Fruit fly (Drosophila melanogaster) whole organism, wandering third instar larva: ENCODE results near the gene CG32407.

Experiments used
- CG32264 ChIP-seq: fragments of 200-800 bp; sonication (Bioruptor generic); optimal IDR thresholded peaks from 2 replicates; lab custom pipeline; 2016; ENCODE audit warnings: missing biosample characterization, missing genetic modification characterization
- CG9705 ChIP-seq: fragments of 200-800 bp; sonication (Bioruptor generic); optimal IDR thresholded peaks from 2 replicates; lab custom pipeline; 2018; ENCODE audit warnings: missing biosample characterization, mild to moderate bottlenecking, missing genetic modification characterization
- Dfd ChIP-seq: fragments of >200 bp; optimal IDR thresholded peaks from 2 replicates; lab custom pipeline; 2017; ENCODE audit warnings: missing biosample characterization, missing genetic modification characterization
- Dif ChIP-seq: fragments of 200-275, 200-300 bp; sonication (Bioruptor generic); optimal IDR thresholded peaks from 2 replicates; lab custom pipeline; 2018; ENCODE audit warnings: missing biosample characterization, missing genetic modification characterization; ENCODE audit not compliant: partially characterized antibody
- HLH106 ChIP-seq: fragments of 200-800 bp; optimal IDR thresholded peaks from 3 replicates; lab custom pipeline; 2019; ENCODE audit warnings: missing biosample characterization, mild to moderate bottlenecking, missing genetic modification characterization, moderate library complexity
- Hnf4 ChIP-seq: fragments of 200-800 bp; sonication (Bioruptor generic); optimal IDR thresholded peaks from 2 replicates; lab custom pipeline; 2016; ENCODE audit warnings: missing biosample characterization, mild to moderate bottlenecking, missing genetic modification characterization
- Hr78 ChIP-seq: fragments of >200 bp; optimal IDR thresholded peaks from 2 replicates; lab custom pipeline; 2017; ENCODE audit warnings: missing biosample characterization, missing genetic modification characterization
- Hr83 ChIP-seq: fragments of 200-300 bp; sonication (Bioruptor generic); optimal IDR thresholded peaks from 2 replicates; lab custom pipeline; 2016; ENCODE audit warnings: missing biosample characterization, mild to moderate bottlenecking, missing genetic modification characterization, moderate library complexity; ENCODE audit not compliant: poor library complexity, severe bottlenecking
- Jra ChIP-seq: sonication (Bioruptor generic); optimal IDR thresholded peaks from 2 replicates; lab custom pipeline; 2016; ENCODE audit warnings: missing biosample characterization, missing genetic modification characterization
- Mio ChIP-seq: sonication (Bioruptor generic); optimal IDR thresholded peaks from 2 replicates; lab custom pipeline; 2016; ENCODE audit warnings: missing biosample characterization, missing genetic modification characterization
- Myc ChIP-seq: fragments of >200 bp; optimal IDR thresholded peaks from 2 replicates; lab custom pipeline; 2017
- N ChIP-seq: fragments of >200 bp; optimal IDR thresholded peaks from 2 replicates; lab custom pipeline; 2018; ENCODE audit warnings: missing biosample characterization, missing external identifiers, missing genetic modification characterization
- OdsH ChIP-seq: fragments of 200-800 bp; sonication (Bioruptor generic); optimal IDR thresholded peaks from 2 replicates; lab custom pipeline; 2016; ENCODE audit warnings: missing biosample characterization, mild to moderate bottlenecking, missing genetic modification characterization
- Rel ChIP-seq, 2 experiments: fragments of 200-800 bp; sonication (Bioruptor generic) in 1 of 2; optimal IDR thresholded peaks; 2 replicates in 1 of 2; 3 replicates in 1 of 2; lab custom pipeline; 2016 to 2019; ENCODE audit warnings: mild to moderate bottlenecking in 2 of 2, missing biosample characterization in 2 of 2, missing genetic modification characterization in 2 of 2, moderate library complexity in 1 of 2
- Sp1 ChIP-seq: fragments of 200-800 bp; sonication (Bioruptor generic); optimal IDR thresholded peaks from 3 replicates; lab custom pipeline; 2019; ENCODE audit warnings: missing biosample characterization, mild to moderate bottlenecking, missing genetic modification characterization, moderate library complexity
- Vsx2 ChIP-seq: fragments of 200-300, 225-300 bp; sonication (Bioruptor generic); optimal IDR thresholded peaks from 2 replicates; lab custom pipeline; 2018; ENCODE audit warnings: missing biosample characterization, missing genetic modification characterization; ENCODE audit not compliant: partially characterized antibody
- brk ChIP-seq: fragments of 200-800 bp; sonication (Bioruptor generic); optimal IDR thresholded peaks from 2 replicates; lab custom pipeline; 2016; ENCODE audit warnings: missing biosample characterization, mild to moderate bottlenecking, missing genetic modification characterization
- dl ChIP-seq, 2 experiments: fragments of 175-275, 200-275 bp in 1 of 2; fragments of 200-275 bp in 1 of 2; sonication (Bioruptor generic); optimal IDR thresholded peaks; lab custom pipeline; 2018; ENCODE audit warnings: mild to moderate bottlenecking in 2 of 2, missing biosample characterization in 2 of 2, missing genetic modification characterization in 2 of 2, moderate library complexity in 2 of 2; ENCODE audit not compliant: partially characterized antibody in 2 of 2, insufficient read depth in 1 of 2
- dmrt93B ChIP-seq: fragments of 200-800 bp; sonication (Bioruptor generic); optimal IDR thresholded peaks from 2 replicates; lab custom pipeline; 2018; ENCODE audit warnings: missing biosample characterization, mild to moderate bottlenecking, missing genetic modification characterization
- dsf ChIP-seq: sonication (Bioruptor generic); optimal IDR thresholded peaks from 2 replicates; lab custom pipeline; 2016; ENCODE audit warnings: missing biosample characterization, missing genetic modification characterization, borderline replicate concordance
- ey ChIP-seq: fragments of 200-800 bp; sonication (Bioruptor generic); optimal IDR thresholded peaks from 2 replicates; lab custom pipeline; 2016; ENCODE audit warnings: missing biosample characterization, missing genetic modification characterization
- foxo ChIP-seq, 2 experiments: fragments of 200-800 bp; sonication (Bioruptor generic); optimal IDR thresholded peaks; 2 replicates in 1 of 2; 3 replicates in 1 of 2; lab custom pipeline; 2016 to 2017; ENCODE audit warnings: missing biosample characterization in 2 of 2, missing genetic modification characterization in 2 of 2
- h ChIP-seq: fragments of 200-800 bp; sonication (Bioruptor generic); optimal IDR thresholded peaks from 3 replicates; lab custom pipeline; 2016; ENCODE audit warnings: missing biosample characterization, mild to moderate bottlenecking, missing genetic modification characterization
- lola ChIP-seq: fragments of >200 bp; optimal IDR thresholded peaks from 2 replicates; lab custom pipeline; 2017; ENCODE audit warnings: missing biosample characterization, missing genetic modification characterization
- psq ChIP-seq: fragments of 200-800 bp; sonication (Bioruptor generic); optimal IDR thresholded peaks from 3 replicates; lab custom pipeline; 2017; ENCODE audit warnings: missing biosample characterization, mild to moderate bottlenecking, missing genetic modification characterization, moderate library complexity
- rgr ChIP-seq: fragments of 200-800 bp; sonication (Bioruptor generic); optimal IDR thresholded peaks from 3 replicates; lab custom pipeline; 2016; ENCODE audit warnings: missing biosample characterization, mild to moderate bottlenecking, missing genetic modification characterization
- sv ChIP-seq: fragments of 200-800 bp; sonication (Bioruptor generic); optimal IDR thresholded peaks from 3 replicates; lab custom pipeline; 2016; ENCODE audit warnings: missing biosample characterization, missing genetic modification characterization
- tai ChIP-seq: sonication (Bioruptor generic); optimal IDR thresholded peaks from 2 replicates; lab custom pipeline; 2016; ENCODE audit warnings: missing biosample characterization, missing genetic modification characterization
- usp ChIP-seq: fragments of >200 bp; optimal IDR thresholded peaks from 2 replicates; lab custom pipeline; 2017; ENCODE audit warnings: missing biosample characterization, missing genetic modification characterization

The CG32407 gene

dm6 chr3L:5882209-5882403 lies 39.7 kb upstream of the CG32407 start, which contains the start of gene CG13287:
Gene CG13287, plus strand, starts transcription at chr3L:5882304.
- TF ChIP-seq sv (GFP tag; lab: Kevin White, UChicago) = no peak
- TF ChIP-seq Dfd = no peak
- TF ChIP-seq Jra = no peak
- TF ChIP-seq h = no peak
- no peak for TF ChIP-seq rgr
- TF ChIP-seq Hr78 (GFP tag; lab: Kevin White, UChicago) = no peak
- no peak for TF ChIP-seq ey (GFP tag; lab: Kevin White, UChicago)
- TF ChIP-seq Hr83 (GFP tag; lab: Kevin White, UChicago) = no peak
- TF ChIP-seq Rel (GFP tag; optimal IDR thresholded peaks at IDR 0.05; lab: Kevin White, UChicago) = no peak
- TF ChIP-seq Rel (tag; optimal IDR thresholded peaks at IDR 0.05; lab: Kevin White, UChicago) = no peak

DNA sequence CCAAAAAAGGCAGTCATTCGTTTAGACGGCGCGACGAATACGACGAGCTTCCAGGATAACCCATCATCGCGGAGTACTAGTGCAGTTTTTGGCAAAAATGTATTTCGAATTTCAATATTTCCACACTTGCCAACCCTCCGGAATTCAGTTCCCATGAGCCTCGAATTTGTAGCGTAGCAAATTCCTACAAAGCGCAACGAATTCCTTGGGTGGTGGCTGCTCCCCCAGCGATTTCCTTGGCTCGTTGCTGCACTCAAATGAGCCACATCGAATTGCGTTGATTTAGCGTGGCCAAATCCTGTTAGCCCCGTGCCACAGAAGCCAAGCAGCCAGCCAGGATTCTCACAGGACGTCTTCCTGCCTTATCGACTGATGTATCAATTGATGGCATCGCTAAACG lies 37.1 kb upstream of the CG32407 start:
- TF ChIP-seq dmrt93B (GFP tag; lab: Kevin White, UChicago) (no peak), h (no peak), Vsx2 (GFP tag; lab: Kevin White, UChicago) (no peak), N (GFP tag; lab: Kevin White, UChicago) (no peak), foxo (GFP tag; optimal IDR thresholded peaks at IDR 0.05; lab: Kevin White, UChicago) (no peak), sv (GFP tag; lab: Kevin White, UChicago) (no peak), CG9705 (GFP tag; lab: Kevin White, UChicago) (no peak)

- no peak for TF ChIP-seq Myc (lab: Kevin White, UChicago)
- no peak for TF ChIP-seq HLH106 (tag; lab: Kevin White, UChicago)
- TF ChIP-seq N (GFP tag; lab: Kevin White, UChicago) = no peak
- TF ChIP-seq ey (GFP tag; lab: Kevin White, UChicago) = no peak
- no peak for TF ChIP-seq Hnf4 (GFP tag; lab: Kevin White, UChicago)
- TF ChIP-seq psq (GFP tag; lab: Kevin White, UChicago) = no peak
- no peak for TF ChIP-seq CG9705 (GFP tag; lab: Kevin White, UChicago)
- no peak for TF ChIP-seq OdsH (GFP tag; lab: Kevin White, UChicago)
- no peak for TF ChIP-seq Dif (GFP tag; lab: Kevin White, UChicago)
- no peak for TF ChIP-seq h
- TF ChIP-seq Hr78 (GFP tag; lab: Kevin White, UChicago) = no peak
- TF ChIP-seq usp = no peak
- no peak for TF ChIP-seq dmrt93B (GFP tag; lab: Kevin White, UChicago)
- TF ChIP-seq dsf (GFP tag; lab: Kevin White, UChicago) = no peak
- TF ChIP-seq brk (GFP tag; lab: Kevin White, UChicago) = no peak
- TF ChIP-seq sv (GFP tag; lab: Kevin White, UChicago) = no peak
- TF ChIP-seq, all 38 proteins: peak for 0
Observed at dm6 chr3L:5891114-5891513, 30.7 kb upstream of the CG32407 start.

DNA sequence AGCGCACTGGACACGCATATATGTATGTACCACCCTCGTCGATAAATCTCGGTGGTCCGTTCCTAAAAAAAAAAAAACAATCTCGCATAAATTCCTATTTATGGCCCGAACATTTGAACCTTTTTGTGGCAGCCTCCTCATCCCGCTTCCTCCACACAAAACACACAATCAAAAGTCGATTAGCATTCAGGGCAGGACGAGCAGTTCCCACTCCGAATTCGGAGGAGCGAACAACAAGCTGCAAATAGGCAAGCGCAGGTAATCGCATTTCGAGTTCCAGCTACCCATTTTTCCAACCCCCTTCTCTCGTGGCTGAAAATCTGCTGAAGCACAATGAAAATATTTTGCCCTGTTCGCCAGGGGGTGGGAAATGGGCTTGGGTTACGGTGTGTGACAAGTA lies 30.0 kb upstream of the CG32407 start:
- TF ChIP-seq Jra = no peak
- TF ChIP-seq dsf (GFP tag; lab: Kevin White, UChicago) = no peak
- no peak for TF ChIP-seq usp
- no peak for TF ChIP-seq Myc (lab: Kevin White, UChicago)
- no peak for TF ChIP-seq Mio (GFP tag; lab: Kevin White, UChicago)
- TF ChIP-seq rgr = no peak
- TF ChIP-seq dl (GFP tag; optimal IDR thresholded peaks at IDR 0.05; lab: Kevin White, UChicago; ENCODE audit: insufficient read depth in 1 of 2, partially characterized antibody in 2 of 2) = no peak
- TF ChIP-seq CG32264 (GFP tag; lab: Kevin White, UChicago) = no peak
- no peak for TF ChIP-seq brk (GFP tag; lab: Kevin White, UChicago)
- no peak for TF ChIP-seq h
- TF ChIP-seq Hr83 (GFP tag; lab: Kevin White, UChicago) = no peak
- TF ChIP-seq ey (GFP tag; lab: Kevin White, UChicago) = no peak
- TF ChIP-seq, all 38 proteins: peak for 0

DNA sequence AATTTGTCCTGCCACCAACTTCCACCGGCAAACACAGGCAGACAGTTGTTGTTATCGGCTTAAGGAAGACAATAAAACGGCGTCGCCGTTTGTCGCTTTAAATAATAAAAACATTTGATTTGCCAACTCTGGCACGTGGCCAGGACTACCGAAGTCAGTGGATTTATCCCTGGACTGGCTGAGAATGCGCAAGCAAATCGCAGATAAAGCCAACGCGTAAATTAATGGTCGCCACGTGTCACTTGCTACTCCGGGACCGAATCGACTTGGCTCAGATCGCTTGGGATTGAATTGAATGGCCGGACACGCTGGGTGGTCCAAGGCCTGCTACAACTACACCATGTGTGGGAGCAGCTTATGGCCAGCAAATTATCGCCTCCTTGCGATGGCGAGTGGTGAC lies 28.8 kb upstream of the CG32407 start:
- TF ChIP-seq foxo (GFP tag; optimal IDR thresholded peaks at IDR 0.05; lab: Kevin White, UChicago) (no peak), dmrt93B (GFP tag; lab: Kevin White, UChicago) (no peak), tai (no peak), Mio (GFP tag; lab: Kevin White, UChicago) (no peak), sv (GFP tag; lab: Kevin White, UChicago) (no peak)

DNA sequence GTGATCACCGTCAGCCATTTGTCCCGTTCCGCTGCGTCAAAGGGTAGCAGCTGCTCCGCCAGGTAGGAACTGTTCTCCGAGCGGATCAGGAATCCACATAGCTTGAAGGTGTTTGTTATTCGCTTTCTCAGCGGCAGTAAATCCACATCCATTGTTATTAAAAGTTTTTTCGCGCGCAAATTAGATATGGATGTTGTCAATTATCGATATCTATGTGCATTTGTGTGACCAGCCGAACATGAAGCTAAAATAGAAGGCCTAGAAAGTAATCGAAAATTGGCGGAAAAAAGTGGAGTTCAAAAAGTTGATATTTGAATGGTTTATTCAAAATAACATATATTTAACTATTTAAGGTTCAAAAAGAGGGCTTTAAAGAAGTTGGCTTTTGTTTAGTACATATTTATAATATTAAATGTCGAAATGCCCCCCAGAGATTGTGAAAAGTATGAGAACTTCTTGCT lies 24.6 kb upstream of the CG32407 start, which contains the start of the genes PolE2 and CG5592:
Gene PolE2, minus strand, starts transcription at position 208 of the 461 bp plus-strand sequence.
Gene CG5592, plus strand, starts transcription at position 411 of the 461 bp plus-strand sequence.
- TF ChIP-seq Sp1 (GFP tag; lab: Kevin White, UChicago) (no peak), lola (GFP tag; lab: Kevin White, UChicago) (no peak)
